Worm (Caenorhabditis elegans) whole organism, L4 larva: ENCODE data around the gene C28D4.5.

Source experiments
- D1046.2 ChIP-seq: fragments of 200-800 bp; sonication (Bioruptor generic); IDR thresholded peaks from 2 replicates; pipeline ENCODE4 v1.3.6; 2022; ENCODE audit warnings: missing genetic modification characterization, missing compliant biosample characterization
- Y105C5A.15 ChIP-seq: fragments of 200-800 bp; sonication (Bioruptor generic); IDR thresholded peaks from 2 replicates; pipeline ENCODE4 v1.3.6; 2022; ENCODE audit warnings: missing genetic modification characterization, missing compliant biosample characterization
- aha-1 ChIP-seq: fragments of 150-350 bp; peaks from one replicate; lab custom pipeline; 2014; ENCODE audit warnings: missing biosample characterization, missing genetic modification characterization
- dmd-6 ChIP-seq: fragments of 200-800 bp; sonication (Bioruptor generic); IDR thresholded peaks from 2 replicates; pipeline ENCODE4 v1.3.6; 2022; ENCODE audit warnings: missing genetic modification reagents, missing genetic modification characterization, missing compliant biosample characterization
- dpl-1 ChIP-seq: fragments of 150-350 bp; optimal IDR thresholded peaks from 2 replicates; lab custom pipeline; 2014; ENCODE audit warnings: missing biosample characterization, missing genetic modification reagents, missing genetic modification characterization
- egl-43 ChIP-seq: fragments of 200-800 bp; sonication (Bioruptor generic); IDR thresholded peaks from 2 replicates; pipeline ENCODE4 v1.3.6; 2022; ENCODE audit warnings: missing genetic modification reagents, missing genetic modification characterization, missing compliant biosample characterization
- hlh-30 ChIP-seq: sonication (generic microtip); optimal IDR thresholded peaks from 2 replicates; lab custom pipeline; 2017; ENCODE audit warnings: antibody characterized with exemption, mild to moderate bottlenecking, missing genetic modification characterization, missing compliant biosample characterization; ENCODE audit not compliant: insufficient read depth
- lim-7 ChIP-seq: fragments of 200-800 bp; sonication (Bioruptor generic); IDR thresholded peaks from 2 replicates; pipeline ENCODE4 v1.3.6; 2022; ENCODE audit warnings: missing genetic modification characterization, missing compliant biosample characterization
- lin-38 ChIP-seq: fragments of 200-800 bp; sonication (Bioruptor generic); IDR thresholded peaks from 2 replicates; pipeline ENCODE4 v1.3.6; 2022; ENCODE audit warnings: missing genetic modification reagents, missing genetic modification characterization, missing compliant biosample characterization
- lsy-2 ChIP-seq, 2 experiments: fragments of 150-350 bp in 1 of 2; sonication (generic microtip) in 1 of 2; optimal IDR thresholded peaks; 2 replicates each; lab custom pipeline; 2014 to 2017; ENCODE audit warnings: missing biosample characterization in 2 of 2, missing genetic modification characterization in 2 of 2
- nhr-28 ChIP-seq: fragments of 150-350 bp; optimal IDR thresholded peaks from 2 replicates; lab custom pipeline; 2014; ENCODE audit warnings: missing biosample characterization, missing genetic modification characterization
- tra-1 ChIP-seq: fragments of 200-800 bp; sonication (Bioruptor generic); IDR thresholded peaks from 2 replicates; pipeline ENCODE4 v1.3.6; 2022; ENCODE audit warnings: missing genetic modification reagents, missing genetic modification characterization, missing compliant biosample characterization
- unc-62 ChIP-seq, 3 experiments: fragments of 150-350 bp in 1 of 3; sonication (generic microtip); optimal IDR thresholded peaks in 2 of 3; peaks in 1 of 3; 1 replicate in 1 of 3; 2 replicates in 2 of 3; lab custom pipeline; 2014 to 2017; ENCODE audit warnings: missing biosample characterization in 3 of 3, missing genetic modification characterization in 3 of 3, missing genetic modification reagents in 3 of 3, missing genotype in 1 of 3

Gene C28D4.5

ce11 chrIV:9706704-9707197, 39.9 kb downstream of the C28D4.5 start, which contains the start of the genes dcaf-1 and dph-3:
TSS of gene dcaf-1 (minus strand) at chrIV:9706723.
TSS of gene dph-3 (plus strand) at chrIV:9707147.
- TF ChIP-seq egl-43 (GFP tag; lab: Robert Waterston, UW) (no peak), hlh-30 (peak; percentile 82), lin-38 (GFP tag; lab: Robert Waterston, UW) (peak; percentile 23; the same call in 1 of the 2 replicates), lim-7 (GFP tag; lab: Robert Waterston, UW) (no peak), nhr-28 (tag; lab: Kevin White, UChicago) (peak; percentile 1), dpl-1 (GFP tag; lab: Kevin White, UChicago) (peak; percentile 35), lsy-2 (tag; optimal IDR thresholded peaks at IDR 0.05; lab: Kevin White, UChicago) (peak; percentile 80 to 98)

- TF ChIP-seq nhr-28 (tag; lab: Kevin White, UChicago), result peak; percentile 28
- TF ChIP-seq dmd-6 (GFP tag; lab: Robert Waterston, UW), result peak; percentile 73
- no peak for TF ChIP-seq D1046.2 (GFP tag; lab: Robert Waterston, UW)
- TF ChIP-seq, all 104 proteins: peak for 2
Measured at ce11 chrIV:9699062-9699461, 47.6 kb downstream of the C28D4.5 start.

DNA sequence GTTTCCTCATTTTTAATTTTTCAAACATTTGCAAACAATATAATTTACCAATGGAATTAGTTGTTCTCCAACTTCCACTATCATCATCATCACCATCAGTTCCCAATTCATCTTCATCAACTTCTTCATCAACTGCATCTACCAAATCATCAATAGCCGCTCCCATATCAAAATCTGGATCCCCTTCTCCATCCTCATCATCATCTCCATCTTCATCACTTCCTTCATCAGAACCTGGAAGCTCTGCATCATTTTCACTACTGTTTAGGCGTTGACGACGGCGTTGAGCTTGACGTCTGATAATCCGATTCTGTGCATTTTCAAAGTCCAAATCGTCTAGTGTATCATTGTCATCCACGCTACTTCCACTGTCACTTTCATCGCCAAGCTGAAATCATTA, 48.8 kb downstream of the C28D4.5 start:
- TF ChIP-seq Y105C5A.15 (no peak), unc-62 (GFP tag; optimal IDR thresholded peaks at IDR 0.05 in 1 of 2; lab: Kevin White, UChicago) (peak in 1 of 2 experiments; percentile 91), unc-62 (tag; optimal IDR thresholded peaks at IDR 0.05; lab: Kevin White, UChicago) (no peak)

DNA sequence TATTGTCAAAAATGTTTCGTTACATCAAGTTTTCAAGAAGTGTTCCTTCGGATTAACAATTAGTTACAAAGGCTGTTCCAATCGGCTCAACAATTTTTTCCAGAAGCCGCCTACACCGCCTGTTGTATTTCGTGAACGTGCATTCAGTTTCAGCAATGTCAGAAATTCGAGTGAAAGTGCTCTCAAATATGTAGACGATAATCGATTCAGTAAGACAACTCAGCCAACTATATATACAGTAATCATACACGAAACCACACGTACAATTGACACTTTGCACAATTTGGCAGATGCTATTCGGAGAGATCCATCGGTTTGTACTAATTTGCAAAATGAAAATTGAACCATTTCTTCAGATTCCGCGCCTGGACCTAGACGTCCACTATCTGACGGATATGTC, 50.1 kb downstream of the C28D4.5 start:
- TF ChIP-seq unc-62 (GFP tag; optimal IDR thresholded peaks at IDR 0.05 in 1 of 2; lab: Kevin White, UChicago) (peak in 1 of 2 experiments; percentile 99), unc-62 (tag; optimal IDR thresholded peaks at IDR 0.05; lab: Kevin White, UChicago) (no peak), aha-1 (tag; lab: Kevin White, UChicago) (peak; percentile 1), tra-1 (no peak)
